Worm (Caenorhabditis elegans) whole organism, late embryonic: ENCODE data around the gene Y102A11A.9.
"Not testable (repeated sequence)": the region's sequence is repeated elsewhere in the genome, so short reads cannot be mapped to it uniquely, and the experiment has no call there.

Experiments
- dmd-4 ChIP-seq: sonication (generic microtip); optimal IDR thresholded peaks from 2 replicates; lab custom pipeline; 2016; ENCODE audit warnings: borderline replicate concordance, missing genetic modification characterization, missing compliant biosample characterization
- hlh-30 ChIP-seq: sonication (generic microtip); optimal IDR thresholded peaks from 2 replicates; lab custom pipeline; 2017; ENCODE audit warnings: antibody characterized with exemption, missing genetic modification characterization, missing compliant biosample characterization; ENCODE audit not compliant: insufficient read depth
- lim-6 ChIP-seq: sonication (generic microtip); optimal IDR thresholded peaks from 2 replicates; lab custom pipeline; 2016; ENCODE audit warnings: missing genetic modification characterization, missing compliant biosample characterization
- nhr-11 ChIP-seq: fragments of 150-350 bp; optimal IDR thresholded peaks from 2 replicates; lab custom pipeline; 2014; ENCODE audit warnings: missing biosample characterization, missing genetic modification characterization
- odd-2 ChIP-seq: sonication (generic microtip); optimal IDR thresholded peaks from 2 replicates; lab custom pipeline; 2017; ENCODE audit warnings: antibody characterized with exemption, mild to moderate bottlenecking, missing genetic modification characterization, missing compliant biosample characterization
- pag-3 ChIP-seq: sonication (generic microtip); optimal IDR thresholded peaks from 2 replicates; lab custom pipeline; 2016; ENCODE audit warnings: missing compliant biosample characterization, missing genetic modification characterization, borderline replicate concordance
- pha-2 ChIP-seq: sonication (generic microtip); optimal IDR thresholded peaks from 2 replicates; lab custom pipeline; 2017; ENCODE audit warnings: mild to moderate bottlenecking, missing genetic modification characterization, missing compliant biosample characterization
- pha-4 ChIP-seq: fragments of 150-350 bp; optimal IDR thresholded peaks from 2 replicates; lab custom pipeline; 2018; ENCODE audit warnings: missing biosample characterization, missing genetic modification reagents, missing genetic modification characterization
- tbx-2 ChIP-seq: sonication (generic microtip); optimal IDR thresholded peaks from 2 replicates; lab custom pipeline; 2016; ENCODE audit warnings: missing genetic modification characterization, missing compliant biosample characterization
- ttx-3 ChIP-seq: sonication (generic microtip); optimal IDR thresholded peaks from 2 replicates; lab custom pipeline; 2016; ENCODE audit warnings: missing genetic modification reagents, missing genetic modification characterization, missing compliant biosample characterization

DNA sequence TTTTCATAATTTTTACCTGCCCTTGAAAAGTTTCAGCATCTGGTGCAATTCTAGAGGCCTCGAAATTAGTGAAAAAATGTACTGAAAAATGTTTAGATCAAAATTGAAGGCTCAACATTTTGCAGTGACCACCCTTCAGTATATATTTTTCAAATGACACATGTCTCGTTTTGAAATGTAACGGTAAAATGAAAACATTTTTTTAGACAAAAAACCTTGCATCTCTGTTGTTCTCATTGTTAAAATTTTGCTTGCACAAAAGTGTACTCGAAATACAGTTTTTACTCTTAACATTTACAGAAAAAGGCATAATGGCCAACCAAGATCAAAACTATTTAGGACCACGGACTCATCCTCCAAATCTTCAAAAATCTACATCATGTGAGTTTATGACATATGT, 13.4 kb downstream of the Y102A11A.9 start, which contains the start of gene Y102A11A.2:
- TF ChIP-seq pha-4 (tag; lab: Kevin White, UChicago); hlh-30 (tag; lab: Kevin White, UChicago); tbx-2 (tag; lab: Kevin White, UChicago); pha-2 (tag; lab: Kevin White, UChicago); pag-3; ttx-3 (tag; lab: Kevin White, UChicago); odd-2 (tag; lab: Kevin White, UChicago); lim-6 (tag; lab: Kevin White, UChicago); dmd-4 (tag; lab: Kevin White, UChicago); nhr-11 (tag; lab: Kevin White, UChicago): not testable (repeated sequence)
